Worm (Caenorhabditis elegans): ENCODE results near the gene Y54G2A.45.

- TF ChIP-seq T26A5.8 (tag; optimal IDR thresholded peaks at IDR 0.05) (no peak), ets-4 (GFP tag; optimal IDR thresholded peaks at IDR 0.05) (no peak), ccch-3 (GFP tag; optimal IDR thresholded peaks at IDR 0.05) (no peak)
Measured at ce11 chrIV:2809208-2809607, 3.6 kb downstream of the Y54G2A.45 start, which contains the start of gene Y54G2A.76.
